Worm (Caenorhabditis elegans) whole organism, mixed stage, embryonic: ENCODE measurements around the gene alh-3.

Experiments used
- blmp-1 ChIP-seq: fragments of 150-350 bp; optimal IDR thresholded peaks from 2 replicates; lab custom pipeline; 2014; ENCODE audit warnings: missing biosample characterization, missing genetic modification characterization
- nhr-76 ChIP-seq: sonication (generic microtip); optimal IDR thresholded peaks from 2 replicates; lab custom pipeline; 2017; ENCODE audit warnings: missing biosample characterization, missing genetic modification characterization
- snpc-4 ChIP-seq: fragments of 150-350 bp; optimal IDR thresholded peaks from 2 replicates; lab custom pipeline; 2014; ENCODE audit warnings: missing biosample characterization, missing genetic modification characterization

DNA sequence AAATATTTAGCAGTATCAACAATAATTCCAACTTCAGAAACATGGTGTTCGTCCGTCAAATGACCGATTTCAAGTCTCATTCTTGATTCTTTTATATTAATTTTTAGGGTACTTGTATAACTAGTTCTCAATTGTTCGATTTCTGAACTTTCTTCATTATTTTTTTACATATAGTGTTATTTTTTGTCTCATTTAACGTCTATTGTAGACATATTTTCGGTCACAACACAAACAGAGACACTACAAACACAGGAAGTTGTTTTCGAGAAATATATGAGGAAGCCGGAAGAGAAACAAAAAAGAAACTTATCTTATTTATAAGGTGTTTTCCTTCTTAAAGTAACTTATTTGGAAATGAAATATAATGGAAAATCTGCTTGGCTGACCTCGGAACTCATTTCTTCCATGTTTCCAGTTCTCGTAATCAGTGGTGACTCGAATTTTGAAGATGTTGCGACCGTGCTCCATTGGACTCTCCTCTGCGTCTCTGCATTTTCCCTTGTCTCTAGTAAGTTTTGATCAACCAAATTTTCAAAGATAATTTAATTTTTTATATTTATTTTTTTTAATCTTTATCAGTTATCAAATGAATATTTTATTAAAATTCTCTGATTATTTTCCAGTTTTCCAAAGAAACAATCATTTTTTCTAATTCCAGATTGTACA lies 31.4 kb downstream of the alh-3 start, which contains the start of the genes F36H1.12 and lin-3:
- TF ChIP-seq snpc-4 (tag; lab: Kevin White, UChicago) (no peak), blmp-1 (no peak), nhr-76 (tag; lab: Kevin White, UChicago) (no peak)
